Worm (Caenorhabditis elegans) whole organism, L1 larva: Measurements from ENCODE around the gene gldi-10.

Source experiments
- blmp-1 ChIP-seq: fragments of 150-350 bp; optimal IDR thresholded peaks from 2 replicates; lab custom pipeline; 2014; ENCODE audit warnings: missing biosample characterization, missing genetic modification characterization
- efl-3 ChIP-seq: fragments of 200-800 bp; sonication (Bioruptor generic); optimal IDR thresholded peaks from 2 replicates; lab custom pipeline; 2018; ENCODE audit warnings: mild to moderate bottlenecking, missing genetic modification characterization, missing compliant biosample characterization
- grh-1 ChIP-seq: fragments of 200-800 bp; sonication (Bioruptor generic); IDR thresholded peaks from 2 replicates; pipeline ENCODE4 v1.3.6; 2022; ENCODE audit warnings: missing genetic modification reagents, missing genetic modification characterization, missing compliant biosample characterization
- jun-1 ChIP-seq: fragments of 150-350 bp; optimal IDR thresholded peaks from 2 replicates; lab custom pipeline; 2014; ENCODE audit warnings: missing biosample characterization, missing genetic modification reagents, missing genetic modification characterization
- nhr-237 ChIP-seq: fragments of 150-350 bp; optimal IDR thresholded peaks from 2 replicates; lab custom pipeline; 2014; ENCODE audit warnings: missing biosample characterization, missing genetic modification characterization
- nhr-90 ChIP-seq: sonication (generic microtip); optimal IDR thresholded peaks from 2 replicates; lab custom pipeline; 2016; ENCODE audit warnings: mild to moderate bottlenecking, missing genetic modification characterization, missing compliant biosample characterization; ENCODE audit not compliant: poor library complexity
- rnt-1 ChIP-seq: sonication (generic microtip); optimal IDR thresholded peaks from 2 replicates; lab custom pipeline; 2016; ENCODE audit warnings: mild to moderate bottlenecking, missing genetic modification characterization, moderate library complexity, missing compliant biosample characterization
- unc-130 ChIP-seq: fragments of 150-350 bp; optimal IDR thresholded peaks from 2 replicates; lab custom pipeline; 2017; ENCODE audit warnings: missing biosample characterization, missing genetic modification characterization, inconsistent platforms

- TF ChIP-seq blmp-1 (tag; lab: Kevin White, UChicago) (no peak), efl-3 (no peak), jun-1 (tag; lab: Kevin White, UChicago) (no peak), nhr-90 (tag; lab: Kevin White, UChicago) (no peak), rnt-1 (no peak), grh-1 (no peak), unc-130 (tag; lab: Kevin White, UChicago) (no peak), nhr-237 (tag; lab: Kevin White, UChicago) (no peak)
These were observed 47.4 kb upstream of the gldi-10 start for ce11 chrIV:9051510-9052175.
